Fruit fly (Drosophila melanogaster) Kc167 (cell line): Measurements from ENCODE around the gene tkv.

Experiments used
- Myc ChIP-seq: fragments of >200 bp; optimal IDR thresholded peaks from 2 replicates; lab custom pipeline; 2017; ENCODE audit warnings: missing external identifiers
- Sin3A ChIP-seq: fragments of >200 bp; optimal IDR thresholded peaks from 2 replicates; lab custom pipeline; 2018; ENCODE audit warnings: missing external identifiers
- h ChIP-seq: fragments of >200 bp; optimal IDR thresholded peaks from 3 replicates; lab custom pipeline; 2018; ENCODE audit warnings: missing external identifiers
- insv ChIP-seq: fragments of >200 bp; optimal IDR thresholded peaks from 3 replicates; lab custom pipeline; 2018; ENCODE audit warnings: missing external identifiers
- psq ChIP-seq: fragments of >200 bp; optimal IDR thresholded peaks from 2 replicates; lab custom pipeline; 2017; ENCODE audit warnings: missing external identifiers

DNA sequence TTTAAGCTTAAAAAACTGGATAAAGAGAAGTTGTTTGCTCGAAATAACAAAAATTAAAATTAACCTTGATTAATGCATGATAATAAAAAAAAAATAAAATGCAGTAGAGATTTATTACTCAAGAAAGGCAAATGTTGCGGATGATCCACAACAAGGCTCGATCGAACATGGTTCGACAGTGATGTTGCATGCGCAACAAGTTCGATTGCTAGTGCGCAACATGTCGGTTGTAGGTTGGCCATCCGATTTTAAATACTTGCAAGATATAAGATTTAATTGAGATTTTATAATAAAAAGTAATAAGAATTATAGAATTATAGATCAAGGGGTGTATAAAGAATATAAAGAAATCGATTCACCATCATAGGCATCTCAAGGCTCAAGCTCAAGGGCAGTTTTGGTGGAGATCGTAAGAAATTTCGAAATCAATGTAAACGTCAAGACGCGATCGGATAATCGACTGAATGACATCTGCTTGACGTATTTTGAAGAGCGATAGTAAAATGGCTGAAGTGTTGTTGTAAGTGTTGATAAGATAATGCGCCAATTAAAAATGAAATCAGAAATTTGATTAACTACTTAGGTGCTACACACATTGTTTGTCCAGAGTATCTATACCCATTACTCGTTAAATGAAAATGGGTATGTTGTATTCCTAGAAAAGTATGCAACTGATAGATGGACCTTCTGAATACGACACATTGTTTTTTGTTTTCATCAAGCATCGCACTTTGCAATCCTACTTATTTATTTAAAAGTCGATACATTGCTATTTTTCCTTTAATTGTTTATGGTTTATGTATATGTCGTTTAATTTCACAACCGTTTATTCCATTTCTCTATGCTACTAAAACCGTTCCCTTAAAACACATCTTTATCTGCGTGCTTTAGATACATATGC is 61.7 kb downstream of the tkv start:
- no peak for TF ChIP-seq insv (lab: Kevin White, UChicago)
- no peak for TF ChIP-seq h (lab: Kevin White, UChicago)
- TF ChIP-seq Myc (lab: Kevin White, UChicago), result no peak
- TF ChIP-seq Sin3A, result no peak
- no peak for TF ChIP-seq psq (lab: Kevin White, UChicago)
